Fruit fly (Drosophila melanogaster): ENCODE data around the gene Irc.

Gene Irc

DNA sequence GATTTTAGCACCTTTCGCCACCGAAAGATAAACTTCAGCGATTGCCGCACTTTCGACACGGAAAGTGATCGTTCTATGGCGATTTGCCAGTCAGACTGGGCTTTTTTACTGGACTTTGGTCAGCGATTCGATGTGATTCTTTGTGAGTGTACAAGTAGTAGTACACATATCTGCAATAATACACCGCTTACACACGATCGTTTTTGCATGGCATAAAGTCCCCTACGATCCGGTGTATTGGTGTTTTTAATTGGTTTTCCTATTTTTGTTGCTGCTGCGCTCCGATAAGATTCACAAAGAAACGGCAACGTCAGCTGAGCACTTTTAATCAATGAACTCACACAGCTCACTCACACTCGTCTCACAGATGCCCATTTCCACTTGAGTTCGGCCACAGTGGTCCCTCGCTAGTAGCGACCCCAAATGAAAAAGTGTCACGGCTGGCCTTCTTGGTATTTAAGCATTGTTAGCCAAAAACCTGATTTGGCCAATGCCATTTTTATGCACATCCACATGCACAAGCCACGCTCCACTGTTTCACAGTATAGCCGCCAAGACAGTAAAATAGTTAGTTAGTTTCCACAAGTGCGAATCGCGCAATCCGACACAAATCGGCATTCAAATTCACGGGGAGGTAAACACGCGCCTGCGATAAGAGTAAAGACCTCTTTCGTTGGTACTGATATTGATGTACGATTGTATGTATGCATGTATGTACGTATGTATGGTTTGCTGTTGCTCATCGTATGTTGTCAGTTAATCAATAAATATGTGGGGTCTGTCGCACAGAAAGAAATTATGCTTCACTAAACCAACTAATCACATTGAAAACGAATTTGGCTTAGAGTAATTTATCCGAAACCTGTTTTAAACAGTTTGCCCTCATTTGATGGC is 16.2 kb upstream of the Irc start (continued):
- TF ChIP-seq fd59A (GFP tag; optimal IDR thresholded peaks at IDR 0.05) = peak; percentile 85
- TF ChIP-seq lz (GFP tag; optimal IDR thresholded peaks at IDR 0.05) = peak; percentile 93
- peak; percentile 92 for TF ChIP-seq esn (GFP tag; optimal IDR thresholded peaks at IDR 0.05)
- peak; percentile 82 for TF ChIP-seq dsx (GFP tag; optimal IDR thresholded peaks at IDR 0.05; ENCODE audit: poor library complexity, severe bottlenecking)
- TF ChIP-seq Ets21C (GFP tag; optimal IDR thresholded peaks at IDR 0.05) = peak; percentile 88
- TF ChIP-seq Ets96B (tag; optimal IDR thresholded peaks at IDR 0.05) = peak; percentile 82
- TF ChIP-seq Eip93F (GFP tag; optimal IDR thresholded peaks at IDR 0.05) = peak; percentile 68
- TF ChIP-seq dac (GFP tag; optimal IDR thresholded peaks at IDR 0.05) = peak; percentile 86
- TF ChIP-seq CG15336 (GFP tag; IDR thresholded peaks at IDR 0.05) = peak; percentile 96
- peak; percentile 82 for TF ChIP-seq spab (GFP tag; optimal IDR thresholded peaks at IDR 0.05)
- peak; percentile 97 for TF ChIP-seq svp (GFP tag)
- TF ChIP-seq Eip78C (GFP tag) = peak; percentile 96
- peak; percentile 97 for TF ChIP-seq CG11294 (GFP tag; IDR thresholded peaks at IDR 0.05)
- TF ChIP-seq CG32006 (GFP tag; optimal IDR thresholded peaks at IDR 0.05) = peak; percentile 94
- TF ChIP-seq net (GFP tag; optimal IDR thresholded peaks at IDR 0.05) = peak; percentile 90
- TF ChIP-seq CG11902 (GFP tag; optimal IDR thresholded peaks at IDR 0.05) = peak; percentile 91
- TF ChIP-seq CG10669 (GFP tag; optimal IDR thresholded peaks at IDR 0.05) = peak; percentile 84
- peak; percentile 89 for TF ChIP-seq Eip75B (GFP tag; optimal IDR thresholded peaks at IDR 0.05)
- TF ChIP-seq CG9139 (GFP tag; optimal IDR thresholded peaks at IDR 0.05) = peak; percentile 60
- peak; percentile 91 for TF ChIP-seq pdm3 (GFP tag; optimal IDR thresholded peaks at IDR 0.05)
- TF ChIP-seq CG1621 (tag; optimal IDR thresholded peaks at IDR 0.05) = peak; percentile 84
- TF ChIP-seq Hr39 (GFP tag; optimal IDR thresholded peaks at IDR 0.05) = peak; percentile 93
- TF ChIP-seq CG4318 (GFP tag; optimal IDR thresholded peaks at IDR 0.05) = peak; percentile 86
- peak; percentile 95 for TF ChIP-seq CG8119 (GFP tag; IDR thresholded peaks at IDR 0.05)
- TF ChIP-seq CG3919 (GFP tag; optimal IDR thresholded peaks at IDR 0.05) = peak; percentile 89
- peak; percentile 87 for TF ChIP-seq vri (GFP tag; optimal IDR thresholded peaks at IDR 0.05)

DNA sequence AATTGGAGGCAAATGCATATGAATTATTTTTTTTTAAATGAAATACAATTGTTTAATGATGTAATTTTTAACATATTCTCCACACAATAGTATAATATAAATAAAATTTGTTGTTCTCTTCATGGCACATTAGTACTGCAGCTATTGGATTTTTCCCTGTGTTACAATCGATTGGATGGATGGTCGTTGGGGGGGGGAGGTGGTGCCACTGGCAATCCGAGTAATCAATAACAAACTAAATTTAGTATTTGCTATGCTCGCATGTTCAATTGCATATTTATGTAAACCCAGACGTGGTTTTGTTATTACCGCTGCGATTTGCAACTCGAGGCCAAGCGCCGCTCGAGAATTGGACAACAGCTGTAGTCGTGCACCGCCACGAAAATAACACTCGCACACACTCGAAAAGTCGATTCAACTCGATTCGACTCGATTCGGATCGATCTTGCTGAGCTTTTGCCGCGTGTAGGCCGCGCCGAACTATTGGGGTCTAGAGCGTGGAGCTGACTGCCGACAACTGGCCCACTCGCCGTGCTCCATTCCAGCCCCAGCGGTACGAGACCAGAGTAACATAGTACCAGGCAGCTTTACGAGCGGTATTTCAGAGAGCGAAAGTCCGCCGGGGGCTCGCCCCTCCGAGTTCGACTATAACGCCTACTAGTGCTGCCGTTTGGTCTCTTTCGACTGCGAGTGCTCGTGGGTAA is 15.3 kb upstream of the Irc start, which contains the start of gene CG18622:
CG18622 (minus strand) TSS at position 513 of the 704 bp plus-strand sequence.
- TF ChIP-seq CG16779 (tag; optimal IDR thresholded peaks at IDR 0.05) = peak; percentile 4
- TF ChIP-seq Eip93F (GFP tag; optimal IDR thresholded peaks at IDR 0.05) = no peak
- TF ChIP-seq topi (GFP tag; optimal IDR thresholded peaks at IDR 0.05) = no peak
- TF ChIP-seq CG6276 (GFP tag; optimal IDR thresholded peaks at IDR 0.05) = peak; percentile 48
- no peak for TF ChIP-seq ss (GFP tag; optimal IDR thresholded peaks at IDR 0.05)
- TF ChIP-seq CG8119 (GFP tag; IDR thresholded peaks at IDR 0.05) = peak; percentile 13; the same call in 1 of the 3 replicates
- TF ChIP-seq net (GFP tag; optimal IDR thresholded peaks at IDR 0.05) = no peak
- TF ChIP-seq CG32006 (GFP tag; optimal IDR thresholded peaks at IDR 0.05) = peak; percentile 43

DNA sequence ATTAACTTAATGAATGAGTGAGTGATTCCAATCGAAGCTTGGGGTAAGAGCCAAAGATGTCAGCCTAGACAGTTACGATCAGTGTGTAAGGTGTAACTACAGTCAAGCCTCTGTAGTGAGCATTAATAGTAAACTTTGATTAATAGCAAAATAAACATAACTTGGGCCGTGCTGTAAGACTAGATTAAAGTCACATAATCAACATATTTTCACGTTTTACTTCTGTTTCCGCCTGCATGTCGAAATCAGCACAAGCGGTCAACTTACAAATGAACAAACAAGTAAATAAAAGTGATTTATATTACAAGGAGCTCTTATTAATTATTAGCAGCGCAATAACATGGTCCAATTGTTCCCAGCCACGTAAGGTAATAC is 14.8 kb upstream of the Irc start:
- TF ChIP-seq Eip78C (GFP tag) = peak; percentile 32
- no peak for TF ChIP-seq Ets21C (GFP tag; optimal IDR thresholded peaks at IDR 0.05)
- TF ChIP-seq CG32006 (GFP tag; optimal IDR thresholded peaks at IDR 0.05) = peak; percentile 50
- no peak for TF ChIP-seq CG10631 (GFP tag; optimal IDR thresholded peaks at IDR 0.05)
- peak; percentile 23 for TF ChIP-seq dac (GFP tag; optimal IDR thresholded peaks at IDR 0.05)
- TF ChIP-seq Hr4 (GFP tag; optimal IDR thresholded peaks at IDR 0.05) = peak; percentile 56
- TF ChIP-seq OdsH (GFP tag; optimal IDR thresholded peaks at IDR 0.05) = peak; percentile 28
- TF ChIP-seq CG6276 (GFP tag; optimal IDR thresholded peaks at IDR 0.05) = peak; percentile 9
- peak; percentile 4 for TF ChIP-seq CG10669 (GFP tag; optimal IDR thresholded peaks at IDR 0.05)
- TF ChIP-seq CG1621 (tag; optimal IDR thresholded peaks at IDR 0.05) = no peak
